Fruit fly (Drosophila melanogaster): ENCODE measurements around the gene CG31463.

Gene CG31463

DNA sequence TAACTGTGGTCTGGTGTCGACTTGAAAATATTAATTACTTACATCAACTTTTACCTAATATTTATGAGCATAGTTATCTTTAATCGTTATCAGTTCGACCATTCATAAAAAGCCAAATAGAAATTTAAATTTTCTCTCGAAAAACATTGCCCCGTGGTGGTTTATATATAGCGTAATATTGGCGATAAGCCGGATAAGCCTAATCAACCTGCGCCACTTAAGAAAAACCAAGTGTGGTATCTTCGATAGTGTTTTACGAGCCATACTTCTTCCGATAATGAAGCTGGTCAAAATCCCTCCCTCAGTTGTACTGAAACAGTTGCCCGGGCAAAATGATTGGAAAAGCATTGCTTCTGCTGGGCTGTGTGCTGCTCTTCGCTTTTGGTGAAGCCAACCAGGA lies at the start of gene CG31463:
TSS of gene CG31463 (plus strand) at position 302 of the 400 bp plus-strand sequence.
- TF ChIP-seq CG7045 (GFP tag; optimal IDR thresholded peaks at IDR 0.05) (no peak), CG7101 (tag; optimal IDR thresholded peaks at IDR 0.05) (no peak), toe (GFP tag; optimal IDR thresholded peaks at IDR 0.05) (no peak), pad (GFP tag; optimal IDR thresholded peaks at IDR 0.05) (no peak), CG1620 (GFP tag; optimal IDR thresholded peaks at IDR 0.05) (no peak), CG5204 (GFP tag; optimal IDR thresholded peaks at IDR 0.05) (no peak), tj (GFP tag; optimal IDR thresholded peaks at IDR 0.05) (no peak), bab1 (GFP tag; optimal IDR thresholded peaks at IDR 0.05) (no peak), Mnt (GFP tag; optimal IDR thresholded peaks at IDR 0.05) (no peak)

DNA sequence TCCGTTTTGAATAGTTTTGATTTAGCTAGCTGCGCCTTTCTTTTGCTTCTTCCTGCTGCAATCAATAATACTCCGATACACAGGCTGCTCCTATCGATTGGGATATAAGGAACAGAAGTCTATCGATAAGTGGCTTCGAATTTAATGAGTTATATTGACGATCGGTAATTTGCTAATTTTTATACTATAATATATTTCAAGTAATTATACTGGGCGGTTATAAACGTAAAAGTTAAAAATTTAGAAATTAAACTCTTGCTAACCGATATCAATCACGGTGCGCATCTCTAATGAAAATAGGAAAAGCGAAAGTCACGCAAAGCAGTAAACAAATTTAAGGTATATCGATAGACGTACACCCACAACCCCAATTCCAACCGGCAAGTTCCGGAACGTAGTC lies 48.4 kb upstream of the CG31463 start, which contains the start of the genes CG9636, CG18749 and CG33722:
TSS of gene CG9636 (minus strand) at position 73 of the 400 bp plus-strand sequence.
TSS of gene CG18749 (plus strand) at position 336 of the 400 bp plus-strand sequence.
TSS of gene CG33722 (plus strand) at position 336 of the 400 bp plus-strand sequence.
- peak; percentile 57 for TF ChIP-seq CG33017 (tag; optimal IDR thresholded peaks at IDR 0.05)
- TF ChIP-seq cnc (optimal IDR thresholded peaks at IDR 0.05) = peak; percentile 90 to 95
- peak; percentile 83 for TF ChIP-seq toe (GFP tag; optimal IDR thresholded peaks at IDR 0.05)
- TF ChIP-seq ovo (GFP tag; optimal IDR thresholded peaks at IDR 0.05) = peak; percentile 5
- peak; percentile 75 for TF ChIP-seq CG11617 (GFP tag; optimal IDR thresholded peaks at IDR 0.05)
- peak; percentile 39 for TF ChIP-seq CG7045 (GFP tag; optimal IDR thresholded peaks at IDR 0.05)
- peak; percentile 75 for TF ChIP-seq Mnt (GFP tag; optimal IDR thresholded peaks at IDR 0.05)
- TF ChIP-seq CG7101 (tag; optimal IDR thresholded peaks at IDR 0.05) = peak; percentile 62
- peak; percentile 78 for TF ChIP-seq CG14711 (tag; optimal IDR thresholded peaks at IDR 0.05)
- TF ChIP-seq CG5204 (GFP tag; optimal IDR thresholded peaks at IDR 0.05) = peak; percentile 59
- peak; percentile 31 for TF ChIP-seq cic (GFP tag; optimal IDR thresholded peaks at IDR 0.05)
- peak; percentile 21 for TF ChIP-seq CG12768 (GFP tag; optimal IDR thresholded peaks at IDR 0.05)
- TF ChIP-seq CG1620 (GFP tag; optimal IDR thresholded peaks at IDR 0.05) = peak; percentile 62
- TF ChIP-seq kay (GFP tag; ENCODE audit: borderline replicate concordance) = peak; percentile 96
- TF ChIP-seq Crg-1 (GFP tag; optimal IDR thresholded peaks at IDR 0.05) = peak; percentile 53
- peak; percentile 78 for TF ChIP-seq bab1 (GFP tag; optimal IDR thresholded peaks at IDR 0.05)
- peak; percentile 70 for TF ChIP-seq Hr96 (GFP tag; optimal IDR thresholded peaks at IDR 0.05)
- TF ChIP-seq Clk (GFP tag; optimal IDR thresholded peaks at IDR 0.05) = peak; percentile 38
- TF ChIP-seq pad (GFP tag; optimal IDR thresholded peaks at IDR 0.05) = peak; percentile 37
- TF ChIP-seq tj (GFP tag; optimal IDR thresholded peaks at IDR 0.05) = peak; percentile 53

DNA sequence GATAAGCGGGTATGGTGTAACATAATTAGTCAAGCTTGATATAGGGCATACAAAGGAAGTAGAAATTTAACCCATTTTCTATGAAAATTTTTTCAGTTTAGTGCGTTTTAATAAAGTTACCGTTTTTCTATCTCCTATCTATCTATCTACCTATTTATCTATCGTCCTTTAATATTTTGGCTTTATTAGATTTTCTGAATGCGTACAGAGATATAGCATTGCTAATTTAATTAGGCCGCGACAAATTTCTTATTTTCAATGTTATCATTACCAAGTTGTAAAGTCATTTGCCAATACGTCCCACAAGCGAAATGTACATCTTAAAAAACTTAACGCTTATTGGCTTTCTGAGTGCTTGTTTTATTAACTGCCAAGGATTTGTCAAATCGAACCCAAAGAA lies 44.0 kb upstream of the CG31463 start, which contains the start of gene CG15864:
TSS of gene CG15864 (plus strand) at position 301 of the 400 bp plus-strand sequence.
- TF ChIP-seq CG12768 (GFP tag; optimal IDR thresholded peaks at IDR 0.05) (no peak), CG14711 (tag; optimal IDR thresholded peaks at IDR 0.05) (no peak), Hr96 (GFP tag; optimal IDR thresholded peaks at IDR 0.05) (no peak), CG1620 (GFP tag; optimal IDR thresholded peaks at IDR 0.05) (no peak), CG11617 (GFP tag; optimal IDR thresholded peaks at IDR 0.05) (no peak), Clk (GFP tag; optimal IDR thresholded peaks at IDR 0.05) (no peak), CG5204 (GFP tag; optimal IDR thresholded peaks at IDR 0.05) (no peak), CG7045 (GFP tag; optimal IDR thresholded peaks at IDR 0.05) (no peak), CG7101 (tag; optimal IDR thresholded peaks at IDR 0.05) (no peak), cnc (optimal IDR thresholded peaks at IDR 0.05) (no peak), tj (GFP tag; optimal IDR thresholded peaks at IDR 0.05) (no peak)

DNA sequence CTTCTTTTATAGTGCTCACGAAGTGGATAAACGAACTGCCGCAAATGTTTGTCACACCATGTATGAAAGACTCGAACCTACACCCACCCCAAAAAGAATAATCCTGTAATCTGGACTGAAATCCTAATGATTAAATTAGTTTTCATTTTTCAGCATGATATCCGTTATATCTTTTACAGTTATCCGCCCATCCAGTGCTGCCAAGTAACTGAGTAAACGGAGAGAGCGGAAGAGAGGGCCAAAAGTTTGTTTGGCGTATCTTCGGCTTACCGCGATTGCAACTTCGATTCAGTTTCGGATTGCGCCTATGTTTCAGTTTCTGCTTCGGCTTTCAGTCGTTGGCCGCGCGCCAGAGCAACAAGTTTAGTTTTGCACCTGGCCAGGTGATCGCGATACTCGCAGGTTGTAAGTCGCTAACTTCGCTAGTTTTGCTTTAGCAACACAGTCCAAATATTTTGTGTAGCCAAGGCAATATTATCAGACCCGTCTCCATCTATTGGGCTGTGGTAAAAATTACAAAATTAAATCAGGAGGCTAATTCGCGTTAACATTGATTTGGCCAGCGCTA lies 41.9 kb upstream of the CG31463 start, which contains the start of gene mtg:
TSS of gene mtg (plus strand) at position 332 of the 568 bp plus-strand sequence.
- TF ChIP-seq pad (GFP tag; optimal IDR thresholded peaks at IDR 0.05) (no peak), cic (GFP tag; optimal IDR thresholded peaks at IDR 0.05) (no peak), ovo (GFP tag; optimal IDR thresholded peaks at IDR 0.05) (no peak), CG12768 (GFP tag; optimal IDR thresholded peaks at IDR 0.05) (no peak), CG7045 (GFP tag; optimal IDR thresholded peaks at IDR 0.05) (no peak), CG7101 (tag; optimal IDR thresholded peaks at IDR 0.05) (no peak), cnc (optimal IDR thresholded peaks at IDR 0.05) (no peak), tj (GFP tag; optimal IDR thresholded peaks at IDR 0.05) (no peak), Mnt (GFP tag; optimal IDR thresholded peaks at IDR 0.05) (no peak), Clk (GFP tag; optimal IDR thresholded peaks at IDR 0.05) (no peak), CG11617 (GFP tag; optimal IDR thresholded peaks at IDR 0.05) (no peak), CG1620 (GFP tag; optimal IDR thresholded peaks at IDR 0.05) (no peak), Hr96 (GFP tag; optimal IDR thresholded peaks at IDR 0.05) (no peak), CG5204 (GFP tag; optimal IDR thresholded peaks at IDR 0.05) (no peak), Crg-1 (GFP tag; optimal IDR thresholded peaks at IDR 0.05) (no peak), CG33017 (tag; optimal IDR thresholded peaks at IDR 0.05) (no peak), kay (GFP tag; ENCODE audit: borderline replicate concordance) (no peak), CG14711 (tag; optimal IDR thresholded peaks at IDR 0.05) (no peak), toe (GFP tag; optimal IDR thresholded peaks at IDR 0.05) (no peak), bab1 (GFP tag; optimal IDR thresholded peaks at IDR 0.05) (no peak)

DNA sequence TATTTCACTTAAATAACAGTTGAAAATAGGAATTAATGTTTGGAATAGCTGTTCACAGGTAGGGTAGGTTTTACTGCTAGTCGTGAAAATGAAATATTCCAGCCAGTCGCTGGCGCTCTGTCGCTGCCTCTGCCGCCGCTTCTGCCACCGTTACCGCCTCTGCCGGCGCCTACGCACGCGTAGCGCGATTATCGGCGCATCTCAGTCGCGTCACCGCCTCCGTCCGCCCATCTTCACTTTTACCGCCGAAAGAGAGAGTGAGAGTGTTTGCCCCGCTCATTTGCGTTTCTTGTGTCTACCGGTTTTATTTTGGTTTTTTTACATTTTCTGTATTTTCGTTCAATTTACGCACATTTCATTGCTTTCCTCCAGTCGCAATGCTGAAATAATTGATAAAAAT lies 40.6 kb upstream of the CG31463 start:
- TF ChIP-seq bab1 (GFP tag; optimal IDR thresholded peaks at IDR 0.05) (no peak), CG7045 (GFP tag; optimal IDR thresholded peaks at IDR 0.05) (no peak), kay (GFP tag; ENCODE audit: borderline replicate concordance) (no peak), tj (GFP tag; optimal IDR thresholded peaks at IDR 0.05) (no peak), cnc (optimal IDR thresholded peaks at IDR 0.05) (no peak), Hr96 (GFP tag; optimal IDR thresholded peaks at IDR 0.05) (no peak), cic (GFP tag; optimal IDR thresholded peaks at IDR 0.05) (no peak), Clk (GFP tag; optimal IDR thresholded peaks at IDR 0.05) (no peak), CG33017 (tag; optimal IDR thresholded peaks at IDR 0.05) (no peak), toe (GFP tag; optimal IDR thresholded peaks at IDR 0.05) (no peak), CG1620 (GFP tag; optimal IDR thresholded peaks at IDR 0.05) (no peak), Crg-1 (GFP tag; optimal IDR thresholded peaks at IDR 0.05) (no peak), CG7101 (tag; optimal IDR thresholded peaks at IDR 0.05) (no peak), ovo (GFP tag; optimal IDR thresholded peaks at IDR 0.05) (no peak), CG14711 (tag; optimal IDR thresholded peaks at IDR 0.05) (no peak), CG11617 (GFP tag; optimal IDR thresholded peaks at IDR 0.05) (no peak), Mnt (GFP tag; optimal IDR thresholded peaks at IDR 0.05) (no peak), CG12768 (GFP tag; optimal IDR thresholded peaks at IDR 0.05) (no peak), CG5204 (GFP tag; optimal IDR thresholded peaks at IDR 0.05) (no peak), pad (GFP tag; optimal IDR thresholded peaks at IDR 0.05) (no peak)
